Fruit fly (Drosophila melanogaster): ENCODE data around the gene Apc2.

Gene Apc2

DNA sequence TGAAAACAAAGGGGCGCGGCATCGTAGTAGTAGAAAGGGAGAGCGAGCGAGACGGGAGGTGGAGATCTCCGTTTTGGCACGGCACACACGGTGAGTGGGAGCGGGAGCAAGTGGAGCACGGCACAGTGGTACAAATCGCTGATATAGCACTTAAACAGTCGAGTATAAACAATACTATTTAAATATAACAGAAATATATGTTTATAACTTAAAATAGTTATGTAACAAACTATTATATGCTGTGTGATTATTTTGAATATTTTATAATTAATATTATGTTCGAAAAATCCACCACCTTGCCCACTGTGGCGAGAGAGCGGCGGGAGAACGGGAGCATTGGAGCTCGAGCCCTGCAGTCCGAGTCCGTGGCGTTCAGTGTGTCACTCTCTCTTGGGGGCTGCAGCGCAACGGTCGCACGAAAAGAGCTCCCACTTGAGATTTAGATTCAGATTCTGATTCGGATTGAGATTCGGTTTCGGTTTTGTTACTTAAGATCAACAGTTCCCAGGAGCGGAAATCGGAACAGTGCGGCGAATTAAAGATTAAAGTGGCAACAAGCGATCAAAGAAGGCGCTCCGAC, 22.7 kb upstream of the Apc2 start, which contains the start of gene Kal1 (continued):
- 0 out of 3 replicates have a peak, but pooled peaks have one; percentile 40 for TF ChIP-seq CG14860 (GFP tag; IDR thresholded peaks at IDR 0.05; ENCODE audit: partially characterized antibody)
- no peak for TF ChIP-seq fru (optimal IDR thresholded peaks at IDR 0.05)
- peak; percentile 93 for TF ChIP-seq Fer1 (GFP tag; optimal IDR thresholded peaks at IDR 0.05)
- peak; percentile 73 for TF ChIP-seq Hand (GFP tag; optimal IDR thresholded peaks at IDR 0.05)
- TF ChIP-seq CG1647 (GFP tag; optimal IDR thresholded peaks at IDR 0.05): no peak
- TF ChIP-seq CG8359 (GFP tag; optimal IDR thresholded peaks at IDR 0.05; ENCODE audit: borderline replicate concordance): peak; percentile 81
- TF ChIP-seq CG42726 (GFP tag; IDR thresholded peaks at IDR 0.05; ENCODE audit: partially characterized antibody): no peak
- no peak for TF ChIP-seq CG8478 (optimal IDR thresholded peaks at IDR 0.05)
- TF ChIP-seq br (optimal IDR thresholded peaks at IDR 0.05): no peak
- TF ChIP-seq CG18476 (GFP tag; optimal IDR thresholded peaks at IDR 0.05): peak; percentile 65
- peak; percentile 80 for TF ChIP-seq CG4328 (GFP tag; optimal IDR thresholded peaks at IDR 0.05)
- peak; percentile 80 for TF ChIP-seq Rfx (GFP tag; IDR thresholded peaks at IDR 0.05)
- TF ChIP-seq CG10979 (tag; optimal IDR thresholded peaks at IDR 0.05): peak; percentile 97
- TF ChIP-seq ranshi (GFP tag; IDR thresholded peaks at IDR 0.05): peak; percentile 90
- no peak for TF ChIP-seq pfk (GFP tag; optimal IDR thresholded peaks at IDR 0.05)
- peak; percentile 96 for TF ChIP-seq HLH3B (GFP tag; IDR thresholded peaks at IDR 0.05)
- peak; percentile 96 for TF ChIP-seq CG31441 (GFP tag; IDR thresholded peaks at IDR 0.05)
- TF ChIP-seq az2 (GFP tag; optimal IDR thresholded peaks at IDR 0.05): peak; percentile 89
- TF ChIP-seq Atf-2 (GFP tag; optimal IDR thresholded peaks at IDR 0.05): peak; percentile 20
- peak; percentile 54; the same call in 1 of the 2 replicates for TF ChIP-seq Dip2 (GFP tag; IDR thresholded peaks at IDR 0.05)
- no peak for TF ChIP-seq Neu2 (GFP tag; optimal IDR thresholded peaks at IDR 0.05; ENCODE audit: borderline replicate concordance)
- TF ChIP-seq Gug (GFP tag; IDR thresholded peaks at IDR 0.05): peak; percentile 70; the same call in 2 of the 4 replicates
- TF ChIP-seq CG15601 (tag; optimal IDR thresholded peaks at IDR 0.05): peak; percentile 94
- peak; percentile 81 for TF ChIP-seq CG14667 (GFP tag; IDR thresholded peaks at IDR 0.05)
- peak; percentile 91 for TF ChIP-seq CG10267 (tag; optimal IDR thresholded peaks at IDR 0.05)
- TF ChIP-seq seq (GFP tag; IDR thresholded peaks at IDR 0.05): peak; percentile 95
- no peak for TF ChIP-seq Atf3 (GFP tag; optimal IDR thresholded peaks at IDR 0.05)
- peak; percentile 96 for TF ChIP-seq ATbp (GFP tag; optimal IDR thresholded peaks at IDR 0.05)
- no peak for TF ChIP-seq Elba2 (GFP tag; optimal IDR thresholded peaks at IDR 0.05)
- peak; percentile 93 for TF ChIP-seq CG12219 (GFP tag; optimal IDR thresholded peaks at IDR 0.05)
- peak; percentile 89 for TF ChIP-seq CrebB (tag; optimal IDR thresholded peaks at IDR 0.05)
- TF ChIP-seq Hr51 (GFP tag; optimal IDR thresholded peaks at IDR 0.05): peak; percentile 17 to 96
- peak; percentile 87 for TF ChIP-seq Hr3 (GFP tag; optimal IDR thresholded peaks at IDR 0.05)
- TF ChIP-seq scrt (GFP tag; optimal IDR thresholded peaks at IDR 0.05): peak; percentile 82
- TF ChIP-seq CG17328 (GFP tag; IDR thresholded peaks at IDR 0.05): peak; percentile 95
- peak; percentile 81 for TF ChIP-seq caup (GFP tag; optimal IDR thresholded peaks at IDR 0.05; ENCODE audit: severe bottlenecking)
- peak; percentile 95 for TF ChIP-seq chm (GFP tag; IDR thresholded peaks at IDR 0.05)
- TF ChIP-seq CG4707 (GFP tag; optimal IDR thresholded peaks at IDR 0.05): peak; percentile 96
- peak; percentile 88 for TF ChIP-seq CG13296 (GFP tag; optimal IDR thresholded peaks at IDR 0.05)
- no peak for TF ChIP-seq pho (GFP tag; optimal IDR thresholded peaks at IDR 0.05)
- TF ChIP-seq kni (GFP tag; optimal IDR thresholded peaks at IDR 0.05): peak; percentile 58
- TF ChIP-seq tap (tag; optimal IDR thresholded peaks at IDR 0.05): peak; percentile 96
- TF ChIP-seq CG1792 (GFP tag; optimal IDR thresholded peaks at IDR 0.05): no peak
- peak; percentile 69 for TF ChIP-seq gsb (GFP tag; IDR thresholded peaks at IDR 0.05)
- TF ChIP-seq Max (GFP tag; optimal IDR thresholded peaks at IDR 0.05): peak; percentile 74
- TF ChIP-seq ro (GFP tag; IDR thresholded peaks at IDR 0.05): peak; percentile 78
- TF ChIP-seq CG4820 (GFP tag; optimal IDR thresholded peaks at IDR 0.05): peak; percentile 88
- peak; percentile 24 for TF ChIP-seq bab2 (GFP tag; optimal IDR thresholded peaks at IDR 0.05)
- peak; percentile 90 for TF ChIP-seq H2.0 (GFP tag; IDR thresholded peaks at IDR 0.05)
- TF ChIP-seq Nf-YA (GFP tag; IDR thresholded peaks at IDR 0.05): peak; percentile 84
- TF ChIP-seq al (GFP tag; IDR thresholded peaks at IDR 0.05): peak; percentile 54; the same call in 1 of the 2 replicates

Data from whole organism, embryonic.